Fruit fly (Drosophila melanogaster) whole organism, pupa: ENCODE measurements around the gene CG6244.

Source experiments
- CG10348 ChIP-seq: fragments of 200-800 bp; sonication (Bioruptor generic); IDR thresholded peaks from 2 replicates; pipeline ENCODE4 v1.3.6; 2022; ENCODE audit warnings: missing biosample characterization, missing genetic modification characterization
- CG12605 ChIP-seq: fragments of 200-800 bp; sonication (Bioruptor generic); IDR thresholded peaks from 2 replicates; pipeline ENCODE4 v1.3.6; 2022; ENCODE audit warnings: missing biosample characterization, missing genetic modification characterization
- CG14655 ChIP-seq: fragments of 200-800 bp; sonication (Bioruptor generic); optimal IDR thresholded peaks from 3 replicates; lab custom pipeline; 2017; ENCODE audit warnings: mild to moderate bottlenecking, missing biosample characterization, missing genetic modification reagents, missing genetic modification characterization
- CG34367 ChIP-seq: fragments of 200-800 bp; sonication (Bioruptor generic); optimal IDR thresholded peaks from 2 replicates; lab custom pipeline; 2018; ENCODE audit warnings: missing biosample characterization, mild to moderate bottlenecking, missing genetic modification characterization
- CG4496 ChIP-seq: fragments of 200-800 bp; sonication (Bioruptor generic); IDR thresholded peaks from 3 replicates; pipeline ENCODE4 v1.3.6; 2022; ENCODE audit warnings: missing biosample characterization, missing genetic modification characterization
- CG8301 ChIP-seq: fragments of 200-800 bp; sonication (Bioruptor generic); optimal IDR thresholded peaks from 2 replicates; lab custom pipeline; 2018; ENCODE audit warnings: missing biosample characterization, mild to moderate bottlenecking, missing genetic modification characterization
- CG9948 ChIP-seq: fragments of 200-800 bp; sonication (Bioruptor generic); optimal IDR thresholded peaks from 2 replicates; lab custom pipeline; 2018; ENCODE audit warnings: missing biosample characterization, mild to moderate bottlenecking, missing genetic modification characterization, moderate library complexity
- EcR ChIP-seq: fragments of 200-800 bp; sonication (Bioruptor generic); optimal IDR thresholded peaks from 3 replicates; lab custom pipeline; 2019; ENCODE audit warnings: missing biosample characterization, missing genetic modification characterization, mild to moderate bottlenecking, moderate library complexity, missing genetic modification reagents
- Pif1B ChIP-seq: fragments of 200-800 bp; sonication (Bioruptor generic); optimal IDR thresholded peaks from 3 replicates; lab custom pipeline; 2016; ENCODE audit warnings: missing biosample characterization, missing genetic modification characterization
- gl ChIP-seq: fragments of 200-800 bp; sonication (Bioruptor generic); optimal IDR thresholded peaks from 2 replicates; lab custom pipeline; 2018; ENCODE audit warnings: missing biosample characterization, mild to moderate bottlenecking, missing genetic modification characterization

DNA sequence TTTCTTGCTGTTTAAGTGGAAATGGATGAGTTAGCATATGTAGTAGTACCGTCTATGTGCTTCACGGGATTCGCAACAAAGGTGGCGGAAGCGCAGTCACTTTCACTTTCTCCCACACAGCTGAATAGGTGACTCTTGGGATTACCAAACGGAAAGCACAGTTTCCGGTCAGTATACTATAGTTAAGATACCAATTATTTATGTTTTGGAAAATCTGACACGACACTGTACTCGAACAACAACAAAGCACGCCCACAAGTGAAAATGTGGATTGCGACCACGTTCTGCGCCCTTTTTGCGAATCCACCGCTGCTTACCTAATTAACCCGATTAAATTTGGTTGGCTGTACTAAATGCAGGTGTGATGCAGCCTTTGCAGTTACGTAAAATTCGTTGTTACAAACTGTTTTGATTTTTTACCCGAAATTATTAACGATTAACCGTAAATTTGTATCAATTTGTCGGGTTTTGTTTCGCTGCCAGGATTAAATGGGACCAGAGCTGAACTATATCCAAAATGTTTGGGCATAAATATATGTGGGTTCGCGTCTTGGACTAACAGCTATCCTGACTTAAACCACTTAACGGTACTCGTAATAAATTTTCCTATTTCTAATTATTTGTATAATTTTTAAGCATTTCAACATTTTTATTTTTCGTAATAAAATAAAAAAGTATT, 26.9 kb downstream of the CG6244 start, which contains the start of gene CG18081:
- TF ChIP-seq CG4496 (GFP tag; lab: Robert Waterston, UW) (no peak), CG9948 (tag; lab: Kevin White, UChicago) (no peak), EcR (GFP tag; lab: Kevin White, UChicago) (no peak), CG14655 (GFP tag; lab: Kevin White, UChicago) (no peak), CG34367 (no peak), Pif1B (no peak), gl (no peak), CG12605 (GFP tag; lab: Robert Waterston, UW) (no peak), CG8301 (tag; lab: Kevin White, UChicago) (no peak), CG10348 (GFP tag; lab: Robert Waterston, UW) (no peak)
